Fruit fly (Drosophila melanogaster) S2 (cell line): ENCODE measurements around the gene Lamtor5.

Experiments
- CG8478 ChIP-seq: fragments of >200 bp; optimal IDR thresholded peaks from 2 replicates; lab custom pipeline; 2018
- CTCF ChIP-seq, 2 experiments: fragments of >200 bp; optimal IDR thresholded peaks; 2 replicates each; lab custom pipeline; 2018

- TF ChIP-seq CTCF (optimal IDR thresholded peaks at IDR 0.05; lab: Kevin White, UChicago) (no peak), CG8478 (lab: Kevin White, UChicago) (no peak)
Measured at dm6 chrX:1830396-1831218, 28.2 kb downstream of the Lamtor5 start.
